Worm (Caenorhabditis elegans): ENCODE results near the gene srr-1.
A peak's percentile ranks its signal among the peaks of the same experiment; 100 is the strongest.

The srr-1 gene

ce11 chrV:13009843-13010242 lies 43.7 kb downstream of the srr-1 start:
- TF ChIP-seq alr-1 (tag; optimal IDR thresholded peaks at IDR 0.05), result no peak
- peak; percentile 57 for TF ChIP-seq C34F6.9 (tag; optimal IDR thresholded peaks at IDR 0.05)
- peak in 1 of 2 experiments; percentile 49 for TF ChIP-seq lsy-2 (tag; optimal IDR thresholded peaks at IDR 0.05)
- TF ChIP-seq blmp-1 (tag; optimal IDR thresholded peaks at IDR 0.05; ENCODE audit: insufficient read depth), result peak; percentile 39
- TF ChIP-seq unc-55 (GFP tag; optimal IDR thresholded peaks at IDR 0.05), result peak; percentile 32
- no peak for TF ChIP-seq lin-39 (tag; optimal IDR thresholded peaks at IDR 0.05)
- peak; percentile 49 for TF ChIP-seq crh-2 (tag; optimal IDR thresholded peaks at IDR 0.05)
- peak; percentile 7 for TF ChIP-seq F13H6.1 (tag; optimal IDR thresholded peaks at IDR 0.05)
- TF ChIP-seq lin-13 (GFP tag; optimal IDR thresholded peaks at IDR 0.05), result peak; percentile 21
- TF ChIP-seq mab-5 (tag; optimal IDR thresholded peaks at IDR 0.05), result no peak
- TF ChIP-seq ceh-16 (tag; optimal IDR thresholded peaks at IDR 0.05), result no peak
- TF ChIP-seq nhr-129 (tag; optimal IDR thresholded peaks at IDR 0.05), result peak; percentile 37

DNA sequence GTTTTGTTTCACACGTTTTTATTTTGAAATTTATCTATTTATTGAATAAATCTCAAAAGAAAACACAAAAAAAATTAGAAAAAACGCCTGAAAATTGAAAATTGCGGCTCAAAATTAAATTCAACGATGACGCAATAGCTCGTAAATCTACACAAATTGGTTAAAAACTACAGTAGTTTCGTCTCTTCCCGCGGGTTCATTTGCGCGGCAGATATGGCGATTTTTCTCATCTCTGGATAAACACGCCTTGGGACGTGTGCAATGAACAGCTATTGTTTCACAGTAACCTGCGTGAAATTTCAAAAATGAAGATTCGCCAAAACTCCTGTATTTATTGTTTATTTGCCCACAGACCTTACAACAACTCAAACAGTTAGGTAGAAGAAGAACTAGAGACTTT lies 44.3 kb downstream of the srr-1 start:
- TF ChIP-seq nhr-129 (tag; optimal IDR thresholded peaks at IDR 0.05) (no peak), unc-62 (GFP tag; optimal IDR thresholded peaks at IDR 0.05) (no peak), R02D3.7 (tag; optimal IDR thresholded peaks at IDR 0.05) (no peak), nhr-77 (tag; optimal IDR thresholded peaks at IDR 0.05) (no peak), mbf-1 (tag; optimal IDR thresholded peaks at IDR 0.05) (no peak), Y55F3AM.14 (GFP tag; optimal IDR thresholded peaks at IDR 0.05) (no peak), gmeb-1 (tag; optimal IDR thresholded peaks at IDR 0.05) (no peak), ceh-16 (tag; optimal IDR thresholded peaks at IDR 0.05) (no peak), egl-27 (tag; optimal IDR thresholded peaks at IDR 0.05) (no peak), mab-5 (tag; optimal IDR thresholded peaks at IDR 0.05) (no peak), ZK546.5 (tag; optimal IDR thresholded peaks at IDR 0.05) (no peak), mdl-1 (tag; optimal IDR thresholded peaks at IDR 0.05) (no peak), nhr-237 (tag; optimal IDR thresholded peaks at IDR 0.05) (no peak), peb-1 (tag; optimal IDR thresholded peaks at IDR 0.05) (no peak), aly-2 (tag; optimal IDR thresholded peaks at IDR 0.05) (no peak), ztf-11 (tag; optimal IDR thresholded peaks at IDR 0.05) (no peak), nhr-12 (tag; optimal IDR thresholded peaks at IDR 0.05) (no peak), ztf-1 (GFP tag; conservative IDR thresholded peaks at IDR 0.05) (no peak)

DNA sequence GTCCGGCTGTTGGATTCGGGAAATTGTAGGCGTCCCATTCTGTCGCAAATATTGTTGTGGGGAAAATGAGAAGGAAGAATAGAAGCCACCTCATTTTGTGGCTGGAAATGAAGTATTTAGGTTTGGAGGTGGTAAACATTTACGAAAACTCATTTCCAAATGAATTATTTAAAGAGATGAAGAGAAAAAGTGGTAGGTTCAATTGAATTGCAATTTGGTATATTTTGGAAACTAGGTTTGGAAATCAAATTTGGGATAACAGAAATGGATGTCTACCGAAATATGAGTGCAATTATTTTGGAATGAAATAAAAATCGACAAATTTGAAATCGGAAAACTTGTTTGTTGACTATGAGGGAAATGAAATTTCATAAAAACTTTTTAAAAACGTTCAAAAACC lies 44.7 kb downstream of the srr-1 start, which contains the start of gene F15B9.10:
Gene F15B9.10, minus strand, starts transcription at position 101 of the 400 bp plus-strand sequence.
- TF ChIP-seq sma-3 (GFP tag; optimal IDR thresholded peaks at IDR 0.05) (no peak), zag-1 (tag; optimal IDR thresholded peaks at IDR 0.05) (no peak), sem-4 (tag; optimal IDR thresholded peaks at IDR 0.05) (no peak), ceh-82 (tag; optimal IDR thresholded peaks at IDR 0.05) (no peak), nhr-23 (tag; optimal IDR thresholded peaks at IDR 0.05) (no peak), nhr-237 (tag; optimal IDR thresholded peaks at IDR 0.05) (no peak)

ce11 chrV:13006754-13007153 lies 46.8 kb downstream of the srr-1 start:
- TF ChIP-seq egl-27 (tag; optimal IDR thresholded peaks at IDR 0.05), result no peak
- no peak for TF ChIP-seq fos-1 (tag; optimal IDR thresholded peaks at IDR 0.05)
- no peak for TF ChIP-seq nhr-129 (tag; optimal IDR thresholded peaks at IDR 0.05)
- no peak for TF ChIP-seq nhr-25 (tag; optimal IDR thresholded peaks at IDR 0.05)
- no peak for TF ChIP-seq ceh-82 (tag; optimal IDR thresholded peaks at IDR 0.05)
- TF ChIP-seq nhr-6 (tag; optimal IDR thresholded peaks at IDR 0.05), result no peak
- TF ChIP-seq sma-3 (GFP tag; optimal IDR thresholded peaks at IDR 0.05), result no peak
- no peak for TF ChIP-seq nhr-10 (tag; optimal IDR thresholded peaks at IDR 0.05)
- TF ChIP-seq alr-1 (tag; optimal IDR thresholded peaks at IDR 0.05), result no peak
- TF ChIP-seq lin-11 (tag; optimal IDR thresholded peaks at IDR 0.05), result no peak
- TF ChIP-seq nhr-77 (tag; optimal IDR thresholded peaks at IDR 0.05), result no peak
- no peak for TF ChIP-seq ZK546.5 (tag; optimal IDR thresholded peaks at IDR 0.05)
- TF ChIP-seq elt-3 (tag; optimal IDR thresholded peaks at IDR 0.05), result no peak
- no peak for TF ChIP-seq unc-39 (tag; optimal IDR thresholded peaks at IDR 0.05)
- TF ChIP-seq mdl-1 (tag; optimal IDR thresholded peaks at IDR 0.05), result no peak
- no peak for TF ChIP-seq nhr-21 (tag; optimal IDR thresholded peaks at IDR 0.05)
- TF ChIP-seq nhr-12 (tag; optimal IDR thresholded peaks at IDR 0.05), result no peak

All from whole organism, L2 larva.